Worm (Caenorhabditis elegans): ENCODE results near the gene T10G3.8.

- TF ChIP-seq nhr-237 (tag; optimal IDR thresholded peaks at IDR 0.05), result no peak
- no peak for TF ChIP-seq Y116A8C.19 (tag; optimal IDR thresholded peaks at IDR 0.05; ENCODE audit: borderline replicate concordance)
- no peak for TF ChIP-seq ceh-82 (tag; optimal IDR thresholded peaks at IDR 0.05)
- TF ChIP-seq ama-1 (optimal IDR thresholded peaks at IDR 0.05), result no peak
- TF ChIP-seq snpc-4 (tag; optimal IDR thresholded peaks at IDR 0.05), result no peak
- no peak for TF ChIP-seq lin-35 (GFP tag; optimal IDR thresholded peaks at IDR 0.05)
- TF ChIP-seq zag-1 (tag; optimal IDR thresholded peaks at IDR 0.05), result no peak
- TF ChIP-seq dpl-1 (GFP tag; optimal IDR thresholded peaks at IDR 0.05), result no peak
- TF ChIP-seq aha-1 (tag; optimal IDR thresholded peaks at IDR 0.05), result no peak
- no peak for TF ChIP-seq unc-130 (tag; optimal IDR thresholded peaks at IDR 0.05)
- no peak for TF ChIP-seq zip-4 (GFP tag; optimal IDR thresholded peaks at IDR 0.05)
- TF ChIP-seq aly-2 (tag; optimal IDR thresholded peaks at IDR 0.05), result no peak
Observed at ce11 chrV:13523194-13523593, 46.9 kb upstream of the T10G3.8 start, which contains the start of gene R11G10.3.
